Worm (Caenorhabditis elegans) whole organism, young adult: Measurements from ENCODE around the gene C04E6.8.

ENCODE experiments used
- F22D6.2 ChIP-seq: sonication (generic microtip); optimal IDR thresholded peaks from 2 replicates; lab custom pipeline; 2016; ENCODE audit warnings: mild to moderate bottlenecking, missing genetic modification characterization, missing compliant biosample characterization
- lin-35 ChIP-seq, 3 experiments: fragments of 150-350 bp in 2 of 3; sonication (generic microtip) in 1 of 3; optimal IDR thresholded peaks; 2 replicates each; lab custom pipeline; 2014 to 2018; ENCODE audit warnings: missing biosample characterization in 3 of 3, missing genetic modification characterization in 3 of 3, missing genetic modification reagents in 3 of 3
- madf-3 ChIP-seq: fragments of 200-800 bp; sonication (Bioruptor generic); IDR thresholded peaks from 2 replicates; pipeline ENCODE4 v1.3.6; 2022; ENCODE audit warnings: missing genetic modification reagents, missing genetic modification characterization, missing compliant biosample characterization
- ztf-18 ChIP-seq: sonication (generic microtip); optimal IDR thresholded peaks from 2 replicates; lab custom pipeline; 2016; ENCODE audit warnings: missing genotype, mild to moderate bottlenecking, missing genetic modification characterization, missing compliant biosample characterization

DNA sequence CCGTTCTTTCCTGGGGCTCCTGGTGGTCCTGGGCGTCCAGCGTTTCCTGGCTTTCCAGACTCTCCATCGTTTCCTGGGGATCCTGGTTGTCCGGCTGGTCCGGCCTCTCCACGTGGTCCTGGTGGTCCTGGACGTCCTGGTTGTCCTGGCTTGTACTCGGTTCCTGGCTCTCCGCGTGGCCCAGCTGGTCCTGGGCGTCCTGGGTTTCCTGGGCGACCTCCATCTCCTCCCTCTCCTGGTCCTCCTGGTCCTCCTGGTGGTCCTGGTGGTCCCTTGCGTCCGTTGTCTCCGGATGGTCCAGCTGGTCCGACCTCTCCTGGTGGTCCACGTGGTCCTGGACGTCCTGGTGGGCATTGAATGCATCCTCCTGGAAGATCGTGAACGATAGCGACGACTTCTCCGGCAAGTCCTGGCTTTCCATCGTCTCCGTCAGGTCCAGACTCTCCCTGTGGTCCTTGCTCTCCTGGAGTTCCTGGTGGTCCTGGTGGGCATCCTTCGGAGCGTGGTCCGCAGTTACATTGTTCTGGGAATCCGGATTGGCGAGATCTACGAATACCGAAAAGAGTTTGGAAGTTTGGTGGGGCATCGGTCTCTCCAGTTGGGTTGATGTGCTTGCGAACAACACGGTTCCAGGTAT, 47.5 kb downstream of the C04E6.8 start:
- TF ChIP-seq madf-3 (GFP tag; lab: Robert Waterston, UW) (no peak), ztf-18 (tag; lab: Kevin White, UChicago) (no peak), F22D6.2 (tag; lab: Kevin White, UChicago) (peak; percentile 47), lin-35 (GFP tag; optimal IDR thresholded peaks at IDR 0.05; lab: Kevin White, UChicago) (no peak)
